Worm (Caenorhabditis elegans) whole organism, late embryonic: ENCODE results near the gene lido-2.

Experiments
- Y22D7AL.16 ChIP-seq: sonication (generic microtip); optimal IDR thresholded peaks from 2 replicates; lab custom pipeline; 2016; ENCODE audit warnings: missing genetic modification characterization, missing compliant biosample characterization
- ahr-1 ChIP-seq: sonication (generic microtip); optimal IDR thresholded peaks from 2 replicates; lab custom pipeline; 2016; ENCODE audit warnings: missing genetic modification characterization, missing compliant biosample characterization
- ama-1 ChIP-seq: fragments of 150-350 bp; optimal IDR thresholded peaks from 2 replicates; lab custom pipeline; 2014
- ceh-2 ChIP-seq: sonication (generic microtip); optimal IDR thresholded peaks from 2 replicates; lab custom pipeline; 2016; ENCODE audit warnings: missing genotype, missing genetic modification characterization, missing compliant biosample characterization
- ceh-6 ChIP-seq: fragments of 200-800 bp; sonication (Bioruptor generic); optimal IDR thresholded peaks from 2 replicates; lab custom pipeline; 2018; ENCODE audit warnings: mild to moderate bottlenecking, missing genetic modification characterization, missing compliant biosample characterization
- che-1 ChIP-seq: sonication (generic microtip); optimal IDR thresholded peaks from 2 replicates; lab custom pipeline; 2016; ENCODE audit warnings: mild to moderate bottlenecking, missing genetic modification characterization, missing compliant biosample characterization
- dmd-4 ChIP-seq: sonication (generic microtip); optimal IDR thresholded peaks from 2 replicates; lab custom pipeline; 2016; ENCODE audit warnings: borderline replicate concordance, missing genetic modification characterization, missing compliant biosample characterization
- fax-1 ChIP-seq: sonication (generic microtip); optimal IDR thresholded peaks from 2 replicates; lab custom pipeline; 2016; ENCODE audit warnings: missing genotype, missing genetic modification characterization, missing compliant biosample characterization
- hlh-8 ChIP-seq: sonication (generic microtip); optimal IDR thresholded peaks from 2 replicates; lab custom pipeline; 2016; ENCODE audit warnings: missing genotype, missing genetic modification characterization, missing compliant biosample characterization
- lim-6 ChIP-seq: sonication (generic microtip); optimal IDR thresholded peaks from 2 replicates; lab custom pipeline; 2016; ENCODE audit warnings: missing genetic modification characterization, missing compliant biosample characterization
- nfya-1 ChIP-seq: sonication (generic microtip); optimal IDR thresholded peaks from 2 replicates; lab custom pipeline; 2017; ENCODE audit warnings: missing genetic modification characterization, mild to moderate bottlenecking, missing compliant biosample characterization, antibody characterized with exemption, moderate library complexity
- odd-2 ChIP-seq: sonication (generic microtip); optimal IDR thresholded peaks from 2 replicates; lab custom pipeline; 2017; ENCODE audit warnings: antibody characterized with exemption, mild to moderate bottlenecking, missing genetic modification characterization, missing compliant biosample characterization
- sox-4 ChIP-seq: sonication (generic microtip); optimal IDR thresholded peaks from 2 replicates; lab custom pipeline; 2017; ENCODE audit warnings: mild to moderate bottlenecking, missing genetic modification characterization, inconsistent platforms, missing compliant biosample characterization
- syd-9 ChIP-seq: sonication (generic microtip); optimal IDR thresholded peaks from 2 replicates; lab custom pipeline; 2016; ENCODE audit warnings: mild to moderate bottlenecking, missing genetic modification characterization, moderate library complexity, missing compliant biosample characterization
- tbx-7 ChIP-seq: sonication (generic microtip); optimal IDR thresholded peaks from 2 replicates; lab custom pipeline; 2016; ENCODE audit warnings: missing genotype, missing genetic modification characterization, missing compliant biosample characterization
- ttx-3 ChIP-seq: sonication (generic microtip); optimal IDR thresholded peaks from 2 replicates; lab custom pipeline; 2016; ENCODE audit warnings: missing genetic modification reagents, missing genetic modification characterization, missing compliant biosample characterization
- unc-86 ChIP-seq: sonication (generic microtip); optimal IDR thresholded peaks from 2 replicates; lab custom pipeline; 2016; ENCODE audit warnings: missing genetic modification characterization, missing compliant biosample characterization

lido-2 gene

DNA sequence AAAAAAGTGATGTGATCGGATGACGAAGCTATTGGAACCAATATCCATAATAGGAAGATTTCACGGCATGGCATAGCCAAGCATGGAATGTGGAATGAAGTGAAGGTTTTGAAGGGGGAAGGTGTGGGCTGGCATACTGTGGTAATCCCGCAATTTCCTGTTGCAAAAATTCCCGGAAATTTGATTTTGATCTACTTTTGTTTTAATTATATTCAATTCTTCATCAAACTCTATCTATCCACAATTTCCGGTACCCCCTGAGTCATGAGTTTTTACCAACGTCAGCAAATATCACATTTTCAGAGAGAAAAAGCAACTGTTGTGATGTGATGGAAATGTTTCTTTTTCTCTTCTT lies 45.1 kb downstream of the lido-2 start, which contains the start of gene gcy-11:
TSS of gene gcy-11 (minus strand) at position 101 of the 355 bp plus-strand sequence.
- no peak for TF ChIP-seq syd-9
- TF ChIP-seq ttx-3 (tag; lab: Kevin White, UChicago) = no peak
- no peak for TF ChIP-seq odd-2
- TF ChIP-seq ceh-2 = no peak
- no peak for TF ChIP-seq che-1 (tag; lab: Kevin White, UChicago)
- TF ChIP-seq ama-1 (lab: Kevin White, UChicago) = no peak
- no peak for TF ChIP-seq ahr-1 (tag; lab: Kevin White, UChicago)
- TF ChIP-seq tbx-7 (tag; lab: Kevin White, UChicago) = no peak
- no peak for TF ChIP-seq sox-4 (tag; lab: Kevin White, UChicago)
- TF ChIP-seq Y22D7AL.16 (tag; lab: Kevin White, UChicago) = no peak
- no peak for TF ChIP-seq lim-6
- TF ChIP-seq unc-86 (tag; lab: Kevin White, UChicago) = no peak
- TF ChIP-seq nfya-1 = no peak
- no peak for TF ChIP-seq dmd-4 (tag; lab: Kevin White, UChicago)
- TF ChIP-seq fax-1 (tag; lab: Kevin White, UChicago) = no peak

DNA sequence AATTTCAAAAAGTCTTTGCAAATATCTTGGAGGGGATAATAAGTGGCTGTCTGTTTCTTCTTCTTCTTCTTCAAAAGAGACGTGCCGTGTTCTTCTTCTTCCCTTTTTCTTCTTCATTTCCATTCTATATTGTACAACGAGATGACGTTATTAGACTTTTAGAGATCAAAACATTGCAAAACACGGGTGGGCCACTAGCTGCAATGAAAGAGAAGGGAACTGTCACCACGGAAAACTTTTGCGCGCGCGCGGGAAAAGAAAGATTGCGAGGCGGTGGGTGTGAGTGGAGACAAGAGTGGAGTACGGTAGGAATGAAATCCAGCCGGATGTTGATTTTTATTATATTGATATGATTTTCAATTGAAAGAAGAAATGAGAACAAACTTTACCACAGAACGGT lies 46.4 kb downstream of the lido-2 start:
- no peak for TF ChIP-seq hlh-8 (tag; lab: Kevin White, UChicago)
- no peak for TF ChIP-seq ceh-6 (GFP tag; lab: Kevin White, UChicago)
